Worm (Caenorhabditis elegans): ENCODE measurements around the gene srt-33.

The srt-33 gene

ce11 chrV:14279777-14280176 lies at the start of gene srt-33:
TSS of gene srt-33 (minus strand) at chrV:14279877.
- TF ChIP-seq ama-1 (optimal IDR thresholded peaks at IDR 0.05) (no peak), flt-1 (GFP tag; IDR thresholded peaks at IDR 0.05) (no peak), ceh-13 (GFP tag; optimal IDR thresholded peaks at IDR 0.05) (no peak), scrt-1 (GFP tag; IDR thresholded peaks at IDR 0.05) (no peak), hmbx-1 (tag; optimal IDR thresholded peaks at IDR 0.05) (no peak), sea-1 (GFP tag; conservative IDR thresholded peaks at IDR 0.05) (no peak), F13C5.2 (tag; optimal IDR thresholded peaks at IDR 0.05) (no peak), ceh-36 (tag; optimal IDR thresholded peaks at IDR 0.05) (no peak), hmg-4 (GFP tag; optimal IDR thresholded peaks at IDR 0.05) (no peak), tbx-37 (GFP tag; conservative IDR thresholded peaks at IDR 0.05) (no peak), ets-7 (tag; optimal IDR thresholded peaks at IDR 0.05) (no peak), pes-1 (GFP tag; IDR thresholded peaks at IDR 0.05) (no peak), aly-1 (tag; optimal IDR thresholded peaks at IDR 0.05) (no peak)

DNA sequence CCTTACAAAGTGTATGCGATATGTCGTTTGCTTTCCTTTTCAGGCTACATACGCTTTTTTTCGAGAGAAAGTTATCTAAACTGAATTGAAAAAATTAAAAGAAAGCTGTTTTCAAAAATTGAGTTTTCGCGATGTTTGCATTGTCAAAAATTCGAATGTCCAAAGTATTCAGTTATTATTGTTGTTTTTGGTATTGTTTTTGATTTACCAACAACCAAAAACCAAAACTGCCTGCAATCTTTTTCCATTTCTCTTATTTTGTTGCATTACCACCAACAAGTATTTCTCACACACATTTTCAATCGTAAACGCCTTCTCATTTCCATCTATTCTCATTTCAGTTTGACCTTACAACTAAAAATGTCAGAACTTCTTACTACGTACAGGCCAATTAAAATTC lies 49.1 kb upstream of the srt-33 start, which contains the start of gene pepm-1:
Gene pepm-1 (plus strand): TSS at position 301 of the 400 bp plus-strand sequence.
- TF ChIP-seq tra-4 (tag; optimal IDR thresholded peaks at IDR 0.05) (no peak), scrt-1 (GFP tag; IDR thresholded peaks at IDR 0.05) (no peak), hmbx-1 (tag; optimal IDR thresholded peaks at IDR 0.05) (no peak), ama-1 (optimal IDR thresholded peaks at IDR 0.05) (no peak), ceh-13 (GFP tag; optimal IDR thresholded peaks at IDR 0.05) (no peak), aly-1 (tag; optimal IDR thresholded peaks at IDR 0.05) (no peak), B0310.2 (tag; optimal IDR thresholded peaks at IDR 0.05) (no peak), ceh-36 (tag; optimal IDR thresholded peaks at IDR 0.05) (no peak), hnd-1 (tag; optimal IDR thresholded peaks at IDR 0.05) (no peak), flt-1 (GFP tag; IDR thresholded peaks at IDR 0.05) (no peak)

DNA sequence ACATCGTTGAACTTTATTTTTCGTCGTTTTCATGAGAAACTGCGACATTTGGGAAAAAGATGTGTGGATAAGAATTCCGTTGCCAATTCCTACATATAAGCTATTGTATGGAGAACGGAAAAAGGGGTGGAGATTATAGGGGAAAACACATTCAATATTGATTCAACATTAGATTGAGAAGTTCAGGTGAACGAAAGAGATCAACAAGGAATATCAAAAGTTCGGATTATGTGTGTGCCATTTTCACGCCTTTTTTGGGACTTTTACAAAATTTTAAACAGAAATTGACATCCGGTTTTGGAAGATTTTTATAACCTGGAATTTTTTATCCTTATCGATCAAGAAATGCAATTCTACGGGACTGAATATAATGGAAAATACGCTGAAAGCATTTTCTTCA lies 48.1 kb upstream of the srt-33 start, which contains the start of gene F47B8.5:
Gene F47B8.5 (minus strand): TSS at position 101 of the 400 bp plus-strand sequence.
- TF ChIP-seq tbx-37 (GFP tag; conservative IDR thresholded peaks at IDR 0.05) (no peak), hnd-1 (tag; optimal IDR thresholded peaks at IDR 0.05) (no peak), sea-1 (GFP tag; conservative IDR thresholded peaks at IDR 0.05) (no peak), ets-7 (tag; optimal IDR thresholded peaks at IDR 0.05) (no peak), ceh-36 (tag; optimal IDR thresholded peaks at IDR 0.05) (no peak), F13C5.2 (tag; optimal IDR thresholded peaks at IDR 0.05) (no peak), B0310.2 (tag; optimal IDR thresholded peaks at IDR 0.05) (no peak), scrt-1 (GFP tag; IDR thresholded peaks at IDR 0.05) (no peak), flt-1 (GFP tag; IDR thresholded peaks at IDR 0.05) (no peak), aly-1 (tag; optimal IDR thresholded peaks at IDR 0.05) (no peak), pes-1 (GFP tag; IDR thresholded peaks at IDR 0.05) (no peak), hmbx-1 (tag; optimal IDR thresholded peaks at IDR 0.05) (no peak), tbx-11 (GFP tag; IDR thresholded peaks at IDR 0.05) (no peak), ama-1 (optimal IDR thresholded peaks at IDR 0.05) (no peak), tra-4 (tag; optimal IDR thresholded peaks at IDR 0.05) (no peak), hmg-4 (GFP tag; optimal IDR thresholded peaks at IDR 0.05) (no peak), ceh-13 (GFP tag; optimal IDR thresholded peaks at IDR 0.05) (no peak)

DNA sequence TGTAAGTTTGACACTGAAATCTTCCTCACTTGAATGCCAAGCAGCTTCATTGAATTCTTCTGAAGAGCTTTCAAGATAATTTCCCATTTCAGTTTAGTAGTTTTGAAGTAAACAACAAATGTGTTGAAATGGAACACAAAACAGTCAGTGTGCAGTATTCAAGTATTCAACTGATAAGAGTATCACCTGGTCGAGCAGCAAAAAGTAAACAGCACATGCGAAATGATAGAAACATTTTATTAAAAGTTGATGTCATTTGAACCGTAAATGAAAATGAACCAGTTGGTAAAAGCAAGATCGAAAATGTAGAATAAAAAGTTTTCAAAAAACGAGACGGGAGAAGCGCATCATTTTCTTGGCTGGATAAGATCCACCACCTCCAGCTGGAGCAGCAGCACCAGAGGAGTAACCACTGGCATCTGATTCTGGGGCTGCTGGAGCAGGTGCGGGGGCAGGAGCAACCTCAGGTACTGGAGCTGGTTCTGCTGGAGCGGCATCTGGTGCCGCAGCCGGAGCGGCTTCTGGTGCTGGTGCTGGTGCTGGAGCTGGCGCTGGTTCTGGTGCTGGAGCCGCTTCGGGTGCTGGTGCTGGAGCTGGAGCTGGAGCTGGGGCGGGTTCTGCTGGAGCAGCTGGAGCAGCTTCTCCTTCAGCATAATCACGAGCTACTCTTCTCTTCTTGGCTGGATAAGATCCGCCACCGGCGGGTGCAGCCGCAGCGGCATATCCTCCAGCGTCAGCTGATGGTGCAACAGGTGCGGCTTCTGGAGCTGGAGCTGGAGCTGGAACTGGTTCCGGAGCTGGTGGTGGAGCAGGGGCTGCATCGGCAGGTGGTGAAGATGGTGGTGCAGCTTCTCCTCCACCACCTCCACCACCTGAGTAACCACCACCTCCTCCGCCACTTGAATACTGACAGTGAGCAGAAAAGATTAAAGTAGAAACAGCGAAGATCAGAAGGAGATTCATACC lies 45.1 kb upstream of the srt-33 start, which contains the start of the genes F47B8.4 and F47B8.18:
Gene F47B8.4 (minus strand): TSS at position 172 of the 966 bp plus-strand sequence.
Gene F47B8.18 (minus strand): TSS at position 963 of the 966 bp plus-strand sequence.
- TF ChIP-seq aly-1 (tag; optimal IDR thresholded peaks at IDR 0.05) (peak; percentile 26), hmg-4 (GFP tag; optimal IDR thresholded peaks at IDR 0.05) (no peak)

ce11 chrV:14322743-14323142 lies 43.1 kb upstream of the srt-33 start, which contains the start of gene F47B8.3:
TSS of gene F47B8.3 (minus strand) at chrV:14323003.
- no peak for TF ChIP-seq ceh-36 (tag; optimal IDR thresholded peaks at IDR 0.05)
- TF ChIP-seq scrt-1 (GFP tag; IDR thresholded peaks at IDR 0.05) = no peak
- no peak for TF ChIP-seq F13C5.2 (tag; optimal IDR thresholded peaks at IDR 0.05)
- no peak for TF ChIP-seq hmbx-1 (tag; optimal IDR thresholded peaks at IDR 0.05)
- TF ChIP-seq pes-1 (GFP tag; IDR thresholded peaks at IDR 0.05) = no peak
- no peak for TF ChIP-seq flt-1 (GFP tag; IDR thresholded peaks at IDR 0.05)
- no peak for TF ChIP-seq tbx-37 (GFP tag; conservative IDR thresholded peaks at IDR 0.05)
- no peak for TF ChIP-seq hnd-1 (tag; optimal IDR thresholded peaks at IDR 0.05)
- TF ChIP-seq ets-7 (tag; optimal IDR thresholded peaks at IDR 0.05) = no peak
- TF ChIP-seq tra-4 (tag; optimal IDR thresholded peaks at IDR 0.05) = no peak
- TF ChIP-seq ama-1 (optimal IDR thresholded peaks at IDR 0.05) = no peak

ce11 chrV:14320730-14321319 lies 41.1 kb upstream of the srt-33 start:
- 0 out of 2 replicates have a peak, but pooled peaks have one; percentile 21 for TF ChIP-seq sea-1 (GFP tag; conservative IDR thresholded peaks at IDR 0.05)
- no peak for TF ChIP-seq ceh-13 (GFP tag; optimal IDR thresholded peaks at IDR 0.05)

DNA sequence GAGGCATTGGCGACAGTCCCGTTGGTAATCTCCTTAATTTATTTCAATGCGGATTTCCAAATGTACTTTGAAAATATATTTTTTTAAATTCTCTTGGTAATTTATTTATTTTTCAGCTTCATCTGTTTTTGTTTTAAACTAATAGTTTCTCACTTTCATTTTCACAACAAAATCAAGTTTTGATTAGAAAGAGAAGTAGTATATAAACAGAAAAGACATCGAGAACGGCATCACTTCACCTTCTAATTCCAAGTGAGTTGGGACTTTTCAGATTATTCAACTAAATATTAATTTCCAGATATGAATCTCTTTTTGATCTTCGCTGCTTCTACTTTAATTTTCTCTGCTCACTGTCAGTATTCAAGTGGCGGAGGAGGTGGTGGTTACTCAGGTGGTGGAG lies 40.6 kb upstream of the srt-33 start, which contains the start of gene F47B8.14:
Gene F47B8.14 (plus strand): TSS at position 301 of the 400 bp plus-strand sequence.
- TF ChIP-seq hmbx-1 (tag; optimal IDR thresholded peaks at IDR 0.05) (no peak), ets-7 (tag; optimal IDR thresholded peaks at IDR 0.05) (no peak), flt-1 (GFP tag; IDR thresholded peaks at IDR 0.05) (no peak), aly-1 (tag; optimal IDR thresholded peaks at IDR 0.05) (no peak), ceh-13 (GFP tag; optimal IDR thresholded peaks at IDR 0.05) (no peak), pes-1 (GFP tag; IDR thresholded peaks at IDR 0.05) (no peak), B0310.2 (tag; optimal IDR thresholded peaks at IDR 0.05) (no peak), ama-1 (optimal IDR thresholded peaks at IDR 0.05) (no peak), hmg-4 (GFP tag; optimal IDR thresholded peaks at IDR 0.05) (no peak), tbx-11 (GFP tag; IDR thresholded peaks at IDR 0.05) (no peak), sea-1 (GFP tag; conservative IDR thresholded peaks at IDR 0.05) (no peak), hnd-1 (tag; optimal IDR thresholded peaks at IDR 0.05) (no peak), scrt-1 (GFP tag; IDR thresholded peaks at IDR 0.05) (no peak), tra-4 (tag; optimal IDR thresholded peaks at IDR 0.05) (no peak), F13C5.2 (tag; optimal IDR thresholded peaks at IDR 0.05) (no peak), ceh-36 (tag; optimal IDR thresholded peaks at IDR 0.05) (no peak), tbx-37 (GFP tag; conservative IDR thresholded peaks at IDR 0.05) (no peak)

Data from whole organism, early embryonic.